Fruit fly (Drosophila melanogaster) whole organism, wandering third instar larva: ENCODE measurements around the gene CG14642.

Source experiments
- Abd-B ChIP-seq: fragments of >200 bp; optimal IDR thresholded peaks from 2 replicates; lab custom pipeline; 2017; ENCODE audit warnings: missing biosample characterization, missing genetic modification characterization
- CG32264 ChIP-seq: fragments of 200-800 bp; sonication (Bioruptor generic); optimal IDR thresholded peaks from 2 replicates; lab custom pipeline; 2016; ENCODE audit warnings: missing biosample characterization, missing genetic modification characterization
- CG9705 ChIP-seq: fragments of 200-800 bp; sonication (Bioruptor generic); optimal IDR thresholded peaks from 2 replicates; lab custom pipeline; 2018; ENCODE audit warnings: missing biosample characterization, mild to moderate bottlenecking, missing genetic modification characterization
- CrebA ChIP-seq: fragments of 200-800 bp; sonication (Bioruptor generic); optimal IDR thresholded peaks from 2 replicates; lab custom pipeline; 2016; ENCODE audit warnings: missing biosample characterization, mild to moderate bottlenecking, missing genetic modification characterization, borderline replicate concordance
- Dfd ChIP-seq: fragments of >200 bp; optimal IDR thresholded peaks from 2 replicates; lab custom pipeline; 2017; ENCODE audit warnings: missing biosample characterization, missing genetic modification characterization
- Dif ChIP-seq: fragments of 200-275, 200-300 bp; sonication (Bioruptor generic); optimal IDR thresholded peaks from 2 replicates; lab custom pipeline; 2018; ENCODE audit warnings: missing biosample characterization, missing genetic modification characterization; ENCODE audit not compliant: partially characterized antibody
- GATAd ChIP-seq: sonication (Bioruptor generic); optimal IDR thresholded peaks from 2 replicates; lab custom pipeline; 2016; ENCODE audit warnings: missing biosample characterization, missing genetic modification characterization
- HLH106 ChIP-seq: fragments of 200-800 bp; optimal IDR thresholded peaks from 3 replicates; lab custom pipeline; 2019; ENCODE audit warnings: missing biosample characterization, mild to moderate bottlenecking, missing genetic modification characterization, moderate library complexity
- Hnf4 ChIP-seq: fragments of 200-800 bp; sonication (Bioruptor generic); optimal IDR thresholded peaks from 2 replicates; lab custom pipeline; 2016; ENCODE audit warnings: missing biosample characterization, mild to moderate bottlenecking, missing genetic modification characterization
- Hr78 ChIP-seq: fragments of >200 bp; optimal IDR thresholded peaks from 2 replicates; lab custom pipeline; 2017; ENCODE audit warnings: missing biosample characterization, missing genetic modification characterization
- Hr83 ChIP-seq: fragments of 200-300 bp; sonication (Bioruptor generic); optimal IDR thresholded peaks from 2 replicates; lab custom pipeline; 2016; ENCODE audit warnings: missing biosample characterization, mild to moderate bottlenecking, missing genetic modification characterization, moderate library complexity; ENCODE audit not compliant: poor library complexity, severe bottlenecking
- Jra ChIP-seq: sonication (Bioruptor generic); optimal IDR thresholded peaks from 2 replicates; lab custom pipeline; 2016; ENCODE audit warnings: missing biosample characterization, missing genetic modification characterization
- Mio ChIP-seq: sonication (Bioruptor generic); optimal IDR thresholded peaks from 2 replicates; lab custom pipeline; 2016; ENCODE audit warnings: missing biosample characterization, missing genetic modification characterization
- Myc ChIP-seq: fragments of >200 bp; optimal IDR thresholded peaks from 2 replicates; lab custom pipeline; 2017
- N ChIP-seq: fragments of >200 bp; optimal IDR thresholded peaks from 2 replicates; lab custom pipeline; 2018; ENCODE audit warnings: missing biosample characterization, missing external identifiers, missing genetic modification characterization
- OdsH ChIP-seq: fragments of 200-800 bp; sonication (Bioruptor generic); optimal IDR thresholded peaks from 2 replicates; lab custom pipeline; 2016; ENCODE audit warnings: missing biosample characterization, mild to moderate bottlenecking, missing genetic modification characterization
- Rel ChIP-seq, 2 experiments: fragments of 200-800 bp; sonication (Bioruptor generic) in 1 of 2; optimal IDR thresholded peaks; 2 replicates in 1 of 2; 3 replicates in 1 of 2; lab custom pipeline; 2016 to 2019; ENCODE audit warnings: mild to moderate bottlenecking in 2 of 2, missing biosample characterization in 2 of 2, missing genetic modification characterization in 2 of 2, moderate library complexity in 1 of 2
- Sp1 ChIP-seq: fragments of 200-800 bp; sonication (Bioruptor generic); optimal IDR thresholded peaks from 3 replicates; lab custom pipeline; 2019; ENCODE audit warnings: missing biosample characterization, mild to moderate bottlenecking, missing genetic modification characterization, moderate library complexity
- Vsx2 ChIP-seq: fragments of 200-300, 225-300 bp; sonication (Bioruptor generic); optimal IDR thresholded peaks from 2 replicates; lab custom pipeline; 2018; ENCODE audit warnings: missing biosample characterization, missing genetic modification characterization; ENCODE audit not compliant: partially characterized antibody
- br ChIP-seq: fragments of 200-800 bp; sonication (Bioruptor generic); optimal IDR thresholded peaks from 2 replicates; lab custom pipeline; 2016; ENCODE audit warnings: missing biosample characterization, missing genetic modification characterization
- brk ChIP-seq: fragments of 200-800 bp; sonication (Bioruptor generic); optimal IDR thresholded peaks from 2 replicates; lab custom pipeline; 2016; ENCODE audit warnings: missing biosample characterization, mild to moderate bottlenecking, missing genetic modification characterization
- dl ChIP-seq, 2 experiments: fragments of 175-275, 200-275 bp in 1 of 2; fragments of 200-275 bp in 1 of 2; sonication (Bioruptor generic); optimal IDR thresholded peaks; lab custom pipeline; 2018; ENCODE audit warnings: mild to moderate bottlenecking in 2 of 2, missing biosample characterization in 2 of 2, missing genetic modification characterization in 2 of 2, moderate library complexity in 2 of 2; ENCODE audit not compliant: partially characterized antibody in 2 of 2, insufficient read depth in 1 of 2
- dmrt93B ChIP-seq: fragments of 200-800 bp; sonication (Bioruptor generic); optimal IDR thresholded peaks from 2 replicates; lab custom pipeline; 2018; ENCODE audit warnings: missing biosample characterization, mild to moderate bottlenecking, missing genetic modification characterization
- dsf ChIP-seq: sonication (Bioruptor generic); optimal IDR thresholded peaks from 2 replicates; lab custom pipeline; 2016; ENCODE audit warnings: missing biosample characterization, missing genetic modification characterization, borderline replicate concordance
- ey ChIP-seq: fragments of 200-800 bp; sonication (Bioruptor generic); optimal IDR thresholded peaks from 2 replicates; lab custom pipeline; 2016; ENCODE audit warnings: missing biosample characterization, missing genetic modification characterization
- foxo ChIP-seq, 2 experiments: fragments of 200-800 bp; sonication (Bioruptor generic); optimal IDR thresholded peaks; 2 replicates in 1 of 2; 3 replicates in 1 of 2; lab custom pipeline; 2016 to 2017; ENCODE audit warnings: missing biosample characterization in 2 of 2, missing genetic modification characterization in 2 of 2
- fru ChIP-seq: fragments of 200-800 bp; sonication (Bioruptor generic); optimal IDR thresholded peaks from 3 replicates; lab custom pipeline; 2016; ENCODE audit warnings: missing biosample characterization, mild to moderate bottlenecking, missing genetic modification characterization
- h ChIP-seq: fragments of 200-800 bp; sonication (Bioruptor generic); optimal IDR thresholded peaks from 3 replicates; lab custom pipeline; 2016; ENCODE audit warnings: missing biosample characterization, mild to moderate bottlenecking, missing genetic modification characterization
- jim ChIP-seq: fragments of 175-275, 200-325 bp; sonication (Bioruptor generic); optimal IDR thresholded peaks from 2 replicates; lab custom pipeline; 2016; ENCODE audit warnings: missing biosample characterization, mild to moderate bottlenecking, missing genetic modification characterization
- lola ChIP-seq: fragments of >200 bp; optimal IDR thresholded peaks from 2 replicates; lab custom pipeline; 2017; ENCODE audit warnings: missing biosample characterization, missing genetic modification characterization
- pan ChIP-seq: fragments of >200 bp; optimal IDR thresholded peaks from 2 replicates; lab custom pipeline; 2017
- psq ChIP-seq: fragments of 200-800 bp; sonication (Bioruptor generic); optimal IDR thresholded peaks from 3 replicates; lab custom pipeline; 2017; ENCODE audit warnings: missing biosample characterization, mild to moderate bottlenecking, missing genetic modification characterization, moderate library complexity
- rgr ChIP-seq: fragments of 200-800 bp; sonication (Bioruptor generic); optimal IDR thresholded peaks from 3 replicates; lab custom pipeline; 2016; ENCODE audit warnings: missing biosample characterization, mild to moderate bottlenecking, missing genetic modification characterization
- sage ChIP-seq: fragments of 200-800 bp; sonication (Bioruptor generic); optimal IDR thresholded peaks from 2 replicates; lab custom pipeline; 2016; ENCODE audit warnings: missing biosample characterization, mild to moderate bottlenecking, missing genetic modification characterization
- sv ChIP-seq: fragments of 200-800 bp; sonication (Bioruptor generic); optimal IDR thresholded peaks from 3 replicates; lab custom pipeline; 2016; ENCODE audit warnings: missing biosample characterization, missing genetic modification characterization
- tai ChIP-seq: sonication (Bioruptor generic); optimal IDR thresholded peaks from 2 replicates; lab custom pipeline; 2016; ENCODE audit warnings: missing biosample characterization, missing genetic modification characterization
- usp ChIP-seq: fragments of >200 bp; optimal IDR thresholded peaks from 2 replicates; lab custom pipeline; 2017; ENCODE audit warnings: missing biosample characterization, missing genetic modification characterization
- woc ChIP-seq: sonication (Bioruptor generic); optimal IDR thresholded peaks from 2 replicates; lab custom pipeline; 2016; ENCODE audit warnings: missing biosample characterization, mild to moderate bottlenecking, missing genetic modification characterization

CG14642 gene

dm6 chr3R:4229137-4229764 lies 13.3 kb downstream of the CG14642 start, which contains the start of gene DhpD:
DhpD (minus strand) TSS chr3R:4229238.
- TF ChIP-seq foxo (GFP tag; optimal IDR thresholded peaks at IDR 0.05; lab: Kevin White, UChicago) (peak; percentile 25 to 91), N (GFP tag; lab: Kevin White, UChicago) (peak; percentile 33), ey (GFP tag; lab: Kevin White, UChicago) (peak; percentile 81), Dif (peak; percentile 96), CG32264 (peak; percentile 63), Abd-B (no peak), lola (GFP tag; lab: Kevin White, UChicago) (no peak), tai (no peak), Rel (GFP tag; optimal IDR thresholded peaks at IDR 0.05; lab: Kevin White, UChicago) (no peak), Rel (tag; optimal IDR thresholded peaks at IDR 0.05; lab: Kevin White, UChicago) (peak; percentile 81), CG9705 (GFP tag; lab: Kevin White, UChicago) (peak; percentile 90), Jra (GFP tag; lab: Kevin White, UChicago) (peak; percentile 70), CrebA (GFP tag; lab: Kevin White, UChicago) (no peak), br (GFP tag; lab: Kevin White, UChicago) (peak; percentile 88), OdsH (GFP tag; lab: Kevin White, UChicago) (peak; percentile 81), Dfd (GFP tag; lab: Kevin White, UChicago) (no peak), pan (lab: Kevin White, UChicago) (no peak), Sp1 (GFP tag; lab: Kevin White, UChicago) (peak; percentile 89), sage (GFP tag; lab: Kevin White, UChicago) (peak; percentile 85), psq (GFP tag; lab: Kevin White, UChicago) (peak; percentile 74), jim (GFP tag; lab: Kevin White, UChicago) (no peak), usp (no peak), rgr (GFP tag; lab: Kevin White, UChicago) (peak; percentile 91), HLH106 (tag; lab: Kevin White, UChicago) (peak; percentile 92), Hr78 (no peak), woc (GFP tag; lab: Kevin White, UChicago) (no peak), dl (GFP tag; optimal IDR thresholded peaks at IDR 0.05; lab: Kevin White, UChicago; ENCODE audit: insufficient read depth in 1 of 2, partially characterized antibody in 2 of 2) (peak; percentile 38 to 77), sv (GFP tag; lab: Kevin White, UChicago) (peak; percentile 64), Mio (peak; percentile 41), Vsx2 (GFP tag; lab: Kevin White, UChicago) (peak; percentile 94), Myc (lab: Kevin White, UChicago) (peak; percentile 42), Hnf4 (GFP tag; lab: Kevin White, UChicago) (peak; percentile 90), brk (no peak), dmrt93B (peak; percentile 76), Hr83 (GFP tag; lab: Kevin White, UChicago) (peak; percentile 92), dsf (GFP tag; lab: Kevin White, UChicago) (no peak), fru (GFP tag; lab: Kevin White, UChicago) (peak; percentile 84), GATAd (GFP tag; lab: Kevin White, UChicago) (peak; percentile 38), h (peak; percentile 90)
- TF ChIP-seq, all 38 proteins: peak for 26

DNA sequence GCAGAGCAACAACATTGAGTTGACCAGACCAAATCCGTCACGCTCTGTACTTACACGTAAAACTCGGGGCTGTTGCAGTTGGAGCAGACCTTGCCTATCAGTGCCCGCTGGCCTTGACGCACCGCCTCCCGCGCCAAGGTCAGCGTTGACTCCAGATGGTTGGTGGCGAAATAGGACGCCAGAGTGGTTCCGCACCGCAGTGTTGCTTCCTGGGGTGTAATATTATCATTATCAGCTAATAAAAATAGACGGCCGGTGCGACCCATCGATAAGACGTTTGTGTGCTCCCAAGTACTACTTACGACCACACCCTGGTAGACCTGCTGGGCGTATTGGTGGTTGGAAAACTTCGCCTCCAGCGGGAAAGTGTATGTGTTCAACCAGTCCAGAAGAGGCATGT lies 14.1 kb downstream of the CG14642 start:
- TF ChIP-seq ey (GFP tag; lab: Kevin White, UChicago) (no peak), tai (no peak), Jra (GFP tag; lab: Kevin White, UChicago) (no peak), HLH106 (tag; lab: Kevin White, UChicago) (no peak)
